Fruit fly (Drosophila melanogaster) whole organism, embryonic: ENCODE measurements around the gene SMC6.

Experiments used
- Aef1 ChIP-seq: fragments of 200-800 bp; sonication (Bioruptor generic); IDR thresholded peaks from 3 replicates; pipeline ENCODE4 v1.3.6; 2022; ENCODE audit warnings: missing biosample characterization, missing genetic modification characterization
- Atf3 ChIP-seq: fragments of 200-800 bp; sonication (Bioruptor generic); optimal IDR thresholded peaks from 3 replicates; lab custom pipeline; 2016; ENCODE audit warnings: missing biosample characterization, missing genetic modification characterization
- Atf6 ChIP-seq: fragments of 200-800 bp; sonication (Bioruptor generic); IDR thresholded peaks from 2 replicates; pipeline ENCODE4 v1.3.6; 2022; ENCODE audit warnings: missing biosample characterization, missing genetic modification characterization
- CG10959 ChIP-seq: fragments of 200-800 bp; sonication (Bioruptor generic); IDR thresholded peaks from 2 replicates; pipeline ENCODE4 v1.3.6; 2022; ENCODE audit warnings: missing biosample characterization, missing genetic modification characterization
- CG11085 ChIP-seq: fragments of 200-800 bp; sonication (Bioruptor generic); IDR thresholded peaks from 2 replicates; pipeline ENCODE4 v1.3.6; 2022; ENCODE audit warnings: missing biosample characterization, missing genetic modification characterization
- CG11695 ChIP-seq: fragments of 200-800 bp; sonication (Bioruptor generic); IDR thresholded peaks from 3 replicates; pipeline ENCODE4 v1.3.6; 2022; ENCODE audit warnings: missing biosample characterization, missing genetic modification characterization
- CG12104 ChIP-seq: fragments of 200-800 bp; sonication (Bioruptor generic); optimal IDR thresholded peaks from 3 replicates; lab custom pipeline; 2016; ENCODE audit warnings: missing biosample characterization, missing genetic modification characterization
- CG15514 ChIP-seq: fragments of 200-800 bp; sonication (Bioruptor generic); optimal IDR thresholded peaks from 3 replicates; lab custom pipeline; 2017; ENCODE audit warnings: missing biosample characterization, missing genetic modification characterization, mild to moderate bottlenecking, moderate library complexity, missing genetic modification reagents
- CG1603 ChIP-seq: fragments of 200-800 bp; sonication (Bioruptor generic); optimal IDR thresholded peaks from 2 replicates; lab custom pipeline; 2019; ENCODE audit warnings: missing biosample characterization, mild to moderate bottlenecking, missing genetic modification characterization, moderate library complexity
- CG16815 ChIP-seq: fragments of 200-800 bp; sonication (Bioruptor generic); optimal IDR thresholded peaks from 3 replicates; lab custom pipeline; 2017; ENCODE audit warnings: missing biosample characterization, mild to moderate bottlenecking, missing genetic modification characterization
- CG2120 ChIP-seq: fragments of 200-800 bp; sonication (Bioruptor generic); optimal IDR thresholded peaks from 3 replicates; lab custom pipeline; 2016; ENCODE audit warnings: missing biosample characterization, missing genetic modification characterization
- CG2875 ChIP-seq: fragments of 200-800 bp; sonication (Bioruptor generic); optimal IDR thresholded peaks from 2 replicates; lab custom pipeline; 2017; ENCODE audit warnings: missing biosample characterization, mild to moderate bottlenecking, missing genetic modification characterization, missing genetic modification reagents
- CG4360 ChIP-seq: fragments of 200-800 bp; sonication (Bioruptor generic); IDR thresholded peaks from 2 replicates; pipeline ENCODE4 v1.3.6; 2022; ENCODE audit warnings: missing biosample characterization, missing genetic modification characterization
- CG43689 ChIP-seq: fragments of 200-800 bp; sonication (Bioruptor generic); IDR thresholded peaks from 2 replicates; pipeline ENCODE4 v1.3.6; 2022; ENCODE audit warnings: missing biosample characterization, missing genetic modification characterization
- CG6791 ChIP-seq: fragments of 200-800 bp; sonication (Bioruptor generic); IDR thresholded peaks from 3 replicates; pipeline ENCODE4 v1.3.6; 2022; ENCODE audit warnings: missing biosample characterization, missing genetic modification characterization; ENCODE audit not compliant: partially characterized antibody
- CG7556 ChIP-seq: fragments of 200-800 bp; sonication (Bioruptor generic); optimal IDR thresholded peaks from 2 replicates; lab custom pipeline; 2017; ENCODE audit warnings: missing biosample characterization, mild to moderate bottlenecking, missing genetic modification characterization
- D19A ChIP-seq: fragments of 200-800 bp; optimal IDR thresholded peaks from 3 replicates; lab custom pipeline; 2019; ENCODE audit warnings: missing biosample characterization, mild to moderate bottlenecking, missing genetic modification characterization, moderate library complexity
- Dref ChIP-seq: fragments of 200-800 bp; sonication (Bioruptor generic); IDR thresholded peaks from 2 replicates; pipeline ENCODE4 v1.3.6; 2022; ENCODE audit warnings: missing biosample characterization, missing genetic modification characterization
- HLH3B ChIP-seq: fragments of 200-800 bp; sonication (Bioruptor generic); IDR thresholded peaks from 2 replicates; pipeline ENCODE4 v1.3.6; 2022; ENCODE audit warnings: missing biosample characterization, missing genetic modification characterization
- Hmx ChIP-seq: fragments of 200-800 bp; sonication (Bioruptor generic); optimal IDR thresholded peaks from 2 replicates; lab custom pipeline; 2016; ENCODE audit warnings: missing biosample characterization, missing genetic modification characterization
- Meics ChIP-seq: fragments of 200-800 bp; sonication (Bioruptor generic); optimal IDR thresholded peaks from 2 replicates; lab custom pipeline; 2017; ENCODE audit warnings: missing biosample characterization, mild to moderate bottlenecking, missing genetic modification characterization
- Pdp1 ChIP-seq, 2 experiments: fragments of 200-800 bp; sonication (Bioruptor generic); optimal IDR thresholded peaks; 3 replicates each; lab custom pipeline; 2016; ENCODE audit warnings: missing biosample characterization in 2 of 2, missing genetic modification characterization in 2 of 2, mild to moderate bottlenecking in 1 of 2, moderate library complexity in 1 of 2
- Rx ChIP-seq: fragments of 200-800 bp; sonication (Bioruptor generic); IDR thresholded peaks from 2 replicates; pipeline ENCODE4 v1.3.6; 2022; ENCODE audit warnings: missing biosample characterization, missing genetic modification characterization
- Sox100B ChIP-seq: fragments of 200-800 bp; sonication (Bioruptor generic); optimal IDR thresholded peaks from 3 replicates; lab custom pipeline; 2018; ENCODE audit warnings: missing biosample characterization, mild to moderate bottlenecking, missing genetic modification characterization
- Ssrp ChIP-seq: fragments of 200-800 bp; sonication (Bioruptor generic); optimal IDR thresholded peaks from 2 replicates; lab custom pipeline; 2018; ENCODE audit warnings: missing biosample characterization, mild to moderate bottlenecking, missing genetic modification characterization, moderate library complexity
- Xrp1 ChIP-seq: fragments of 200-800 bp; sonication (Bioruptor generic); IDR thresholded peaks from 2 replicates; pipeline ENCODE4 v1.3.6; 2022; ENCODE audit warnings: missing biosample characterization, missing genetic modification characterization
- al ChIP-seq: fragments of 200-800 bp; sonication (Bioruptor generic); IDR thresholded peaks from 2 replicates; pipeline ENCODE4 v1.3.6; 2022; ENCODE audit warnings: missing biosample characterization, missing genetic modification characterization
- bowl ChIP-seq: fragments of 200-800 bp; sonication (Bioruptor generic); IDR thresholded peaks from 2 replicates; pipeline ENCODE4 v1.3.6; 2022; ENCODE audit warnings: missing biosample characterization, missing genetic modification characterization
- caup ChIP-seq: fragments of 200-800 bp; sonication (Bioruptor generic); optimal IDR thresholded peaks from 3 replicates; lab custom pipeline; 2017; ENCODE audit warnings: missing biosample characterization, mild to moderate bottlenecking, missing genetic modification characterization, moderate library complexity; ENCODE audit not compliant: severe bottlenecking
- cwo ChIP-seq: fragments of 200-800 bp; sonication (Bioruptor generic); optimal IDR thresholded peaks from 3 replicates; lab custom pipeline; 2017; ENCODE audit warnings: missing biosample characterization, missing genetic modification characterization, mild to moderate bottlenecking, moderate library complexity, missing genetic modification reagents
- da ChIP-seq: fragments of 200-800 bp; sonication (Bioruptor generic); optimal IDR thresholded peaks from 2 replicates; lab custom pipeline; 2016; ENCODE audit warnings: missing biosample characterization, missing genetic modification characterization
- ems ChIP-seq: fragments of 200-800 bp; sonication (Bioruptor generic); optimal IDR thresholded peaks from 3 replicates; lab custom pipeline; 2016; ENCODE audit warnings: missing biosample characterization, missing genetic modification characterization
- exex ChIP-seq: fragments of 200-800 bp; sonication (Bioruptor generic); optimal IDR thresholded peaks from 4 replicates; lab custom pipeline; 2018; ENCODE audit warnings: missing biosample characterization, mild to moderate bottlenecking, missing genetic modification characterization, moderate library complexity
- fd96Cb ChIP-seq: fragments of 200-800 bp; sonication (Bioruptor generic); optimal IDR thresholded peaks from 2 replicates; lab custom pipeline; 2018; ENCODE audit warnings: missing biosample characterization, mild to moderate bottlenecking, missing genetic modification characterization, moderate library complexity
- fu2 ChIP-seq: fragments of 200-800 bp; sonication (Bioruptor generic); optimal IDR thresholded peaks from 2 replicates; lab custom pipeline; 2016; ENCODE audit warnings: missing biosample characterization, missing genetic modification characterization
- her ChIP-seq: fragments of 200-800 bp; sonication (Bioruptor generic); optimal IDR thresholded peaks from 2 replicates; lab custom pipeline; 2016; ENCODE audit warnings: missing biosample characterization, missing genetic modification characterization
- jing ChIP-seq: fragments of 200-800 bp; sonication (Bioruptor generic); optimal IDR thresholded peaks from 2 replicates; lab custom pipeline; 2018; ENCODE audit warnings: missing biosample characterization, mild to moderate bottlenecking, missing genetic modification characterization
- mld ChIP-seq: fragments of 200-800 bp; sonication (Bioruptor generic); IDR thresholded peaks from 3 replicates; pipeline ENCODE4 v1.3.6; 2022; ENCODE audit warnings: missing biosample characterization, missing genetic modification characterization; ENCODE audit not compliant: partially characterized antibody
- nerfin-1 ChIP-seq: fragments of 200-800 bp; sonication (Bioruptor generic); optimal IDR thresholded peaks from 3 replicates; lab custom pipeline; 2019; ENCODE audit warnings: missing biosample characterization, mild to moderate bottlenecking, missing genetic modification characterization, moderate library complexity
- nmo ChIP-seq: fragments of 200-800 bp; sonication (Bioruptor generic); optimal IDR thresholded peaks from 2 replicates; lab custom pipeline; 2018; ENCODE audit warnings: missing biosample characterization, mild to moderate bottlenecking, missing genetic modification characterization, moderate library complexity
- odd ChIP-seq: fragments of 200-800 bp; sonication (Bioruptor generic); optimal IDR thresholded peaks from 2 replicates; lab custom pipeline; 2017; ENCODE audit warnings: missing biosample characterization, mild to moderate bottlenecking, missing genetic modification characterization
- p53 ChIP-seq: fragments of 200-800 bp; sonication (Bioruptor generic); optimal IDR thresholded peaks from 2 replicates; lab custom pipeline; 2016; ENCODE audit warnings: missing biosample characterization, missing genetic modification characterization
- phol ChIP-seq: fragments of 200-800 bp; sonication (Bioruptor generic); optimal IDR thresholded peaks from 3 replicates; lab custom pipeline; 2018; ENCODE audit warnings: missing biosample characterization, mild to moderate bottlenecking, missing genetic modification characterization, moderate library complexity
- pros ChIP-seq: fragments of 200-800 bp; sonication (Bioruptor generic); optimal IDR thresholded peaks from 3 replicates; lab custom pipeline; 2019; ENCODE audit warnings: missing biosample characterization, mild to moderate bottlenecking, missing genetic modification characterization, moderate library complexity
- ranshi ChIP-seq: fragments of 200-800 bp; sonication (Bioruptor generic); IDR thresholded peaks from 2 replicates; pipeline ENCODE4 v1.3.6; 2022; ENCODE audit warnings: missing biosample characterization, missing genetic modification characterization
- seq ChIP-seq: fragments of 200-800 bp; sonication (Bioruptor generic); IDR thresholded peaks from 2 replicates; pipeline ENCODE4 v1.3.6; 2022; ENCODE audit warnings: missing biosample characterization, missing genetic modification characterization
- stc ChIP-seq: fragments of 200-800 bp; sonication (Bioruptor generic); IDR thresholded peaks from 2 replicates; pipeline ENCODE4 v1.3.6; 2022; ENCODE audit warnings: missing biosample characterization, missing genetic modification characterization
- tap ChIP-seq: fragments of 200-800 bp; optimal IDR thresholded peaks from 3 replicates; lab custom pipeline; 2019; ENCODE audit warnings: missing biosample characterization, mild to moderate bottlenecking, missing genetic modification characterization, moderate library complexity
- tgo ChIP-seq: fragments of 200-800 bp; sonication (Bioruptor generic); IDR thresholded peaks from 3 replicates; pipeline ENCODE4 v1.3.6; 2022; ENCODE audit warnings: missing biosample characterization, missing genetic modification characterization
- tna ChIP-seq: fragments of 200-800 bp; sonication (Bioruptor generic); IDR thresholded peaks from 2 replicates; pipeline ENCODE4 v1.3.6; 2022; ENCODE audit warnings: missing biosample characterization, missing genetic modification characterization; ENCODE audit not compliant: partially characterized antibody

SMC6 gene

DNA sequence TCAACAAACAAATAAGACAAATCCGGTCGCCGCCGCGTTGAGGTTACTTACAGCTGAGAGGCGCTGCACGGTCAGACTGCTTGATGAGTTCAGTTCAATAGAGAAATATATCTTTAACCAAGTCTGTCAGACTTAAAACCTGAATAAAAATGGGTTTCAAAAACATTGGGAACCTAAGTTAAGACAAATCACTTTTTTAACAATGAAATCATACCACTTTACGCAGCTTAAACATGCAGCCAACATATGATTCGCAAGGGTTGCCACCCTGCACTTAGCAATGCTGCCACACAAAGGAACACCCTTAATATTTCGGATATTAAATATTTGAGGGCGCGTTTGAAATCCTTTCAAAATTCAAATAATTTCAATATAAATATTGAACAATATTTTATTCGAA, 4.6 kb downstream of the SMC6 start, which contains the start of gene CG5515 (continued):
- peak; percentile 83 for TF ChIP-seq tgo (GFP tag; lab: Robert Waterston, UW)
- TF ChIP-seq tna (GFP tag; lab: Robert Waterston, UW) = peak; percentile 81
- no peak for TF ChIP-seq seq (GFP tag; lab: Robert Waterston, UW)
- peak; percentile 84 for TF ChIP-seq HLH3B (GFP tag; lab: Robert Waterston, UW)
- TF ChIP-seq CG11085 (GFP tag; lab: Robert Waterston, UW) = peak; percentile 69
- peak; percentile 70 for TF ChIP-seq Rx (GFP tag; lab: Robert Waterston, UW)
- TF ChIP-seq p53 (GFP tag; lab: Kevin White, UChicago) = peak; percentile 16
- no peak for TF ChIP-seq pros (GFP tag; lab: Kevin White, UChicago)
- TF ChIP-seq CG43689 (GFP tag; lab: Robert Waterston, UW) = no peak
- TF ChIP-seq ems (GFP tag; lab: Kevin White, UChicago) = peak; percentile 66
- TF ChIP-seq al (GFP tag; lab: Robert Waterston, UW) = peak; percentile 72
- TF ChIP-seq Xrp1 = peak; percentile 87
- TF ChIP-seq Aef1 = peak; percentile 73
- TF ChIP-seq mld (GFP tag; lab: Robert Waterston, UW) = peak; percentile 56; the same call in 1 of the 3 replicates
- TF ChIP-seq CG11695 = peak; percentile 59; the same call in 2 of the 3 replicates
- peak; percentile 41 for TF ChIP-seq Hmx
- peak; percentile 45 for TF ChIP-seq CG15514
- no peak for TF ChIP-seq cwo (GFP tag; lab: Kevin White, UChicago)
- TF ChIP-seq Ssrp (tag; lab: Kevin White, UChicago) = peak; percentile 86
- TF ChIP-seq CG4360 (GFP tag; lab: Robert Waterston, UW) = no peak
- peak; percentile 73 for TF ChIP-seq nerfin-1 (tag; lab: Kevin White, UChicago)
- TF ChIP-seq Meics (GFP tag; lab: Kevin White, UChicago) = peak; percentile 58
- TF ChIP-seq Sox100B (GFP tag; lab: Kevin White, UChicago) = no peak
- peak; percentile 44; the same call in 1 of the 2 replicates for TF ChIP-seq bowl (GFP tag; lab: Robert Waterston, UW)
- peak; percentile 61 for TF ChIP-seq CG10959 (GFP tag; lab: Robert Waterston, UW)
- no peak for TF ChIP-seq odd (GFP tag; lab: Kevin White, UChicago)
- peak; percentile 69 for TF ChIP-seq stc (GFP tag; lab: Robert Waterston, UW)
- TF ChIP-seq jing (GFP tag; lab: Kevin White, UChicago) = peak; percentile 52
- TF ChIP-seq Pdp1 (GFP tag; optimal IDR thresholded peaks at IDR 0.05; lab: Kevin White, UChicago) = peak; percentile 75 to 77
- peak; percentile 87 for TF ChIP-seq nmo (GFP tag; lab: Kevin White, UChicago)
- TF ChIP-seq CG16815 = peak; percentile 69
- no peak for TF ChIP-seq exex (tag; lab: Kevin White, UChicago)
- peak; percentile 71; the same call in 2 of the 3 replicates for TF ChIP-seq CG6791 (GFP tag; lab: Robert Waterston, UW)
- TF ChIP-seq CG7556 (GFP tag; lab: Kevin White, UChicago) = peak; percentile 37
- peak; percentile 67 for TF ChIP-seq caup (GFP tag; lab: Kevin White, UChicago)
- TF ChIP-seq CG12104 (GFP tag; lab: Kevin White, UChicago) = peak; percentile 56
- TF ChIP-seq tap (tag; lab: Kevin White, UChicago) = no peak
- TF ChIP-seq da = peak; percentile 44
- peak; percentile 70 for TF ChIP-seq Atf3
- TF ChIP-seq D19A = no peak
- TF ChIP-seq CG2120 (GFP tag; lab: Kevin White, UChicago) = peak; percentile 91
- TF ChIP-seq Dref (GFP tag; lab: Robert Waterston, UW) = 0 out of 2 replicates have a peak, but pooled peaks have one; percentile 31
- peak; percentile 40; the same call in 1 of the 2 replicates for TF ChIP-seq ranshi
- TF ChIP-seq phol (tag; lab: Kevin White, UChicago) = peak; percentile 95
- TF ChIP-seq Atf6 (GFP tag; lab: Robert Waterston, UW) = peak; percentile 86
- TF ChIP-seq her (GFP tag; lab: Kevin White, UChicago) = peak; percentile 48
- peak; percentile 86 for TF ChIP-seq CG1603 (tag; lab: Kevin White, UChicago)
- TF ChIP-seq fd96Cb = peak; percentile 49
- TF ChIP-seq fu2 (GFP tag; lab: Kevin White, UChicago) = peak; percentile 87
- TF ChIP-seq CG2875 (GFP tag; lab: Kevin White, UChicago) = no peak
